Fruit fly (Drosophila melanogaster) whole organism, wandering third instar larva: ENCODE results near the gene CG34296.

Experiments
- Abd-B ChIP-seq: fragments of >200 bp; optimal IDR thresholded peaks from 2 replicates; lab custom pipeline; 2017; ENCODE audit warnings: missing biosample characterization, missing genetic modification characterization
- CG32264 ChIP-seq: fragments of 200-800 bp; sonication (Bioruptor generic); optimal IDR thresholded peaks from 2 replicates; lab custom pipeline; 2016; ENCODE audit warnings: missing biosample characterization, missing genetic modification characterization
- CG9705 ChIP-seq: fragments of 200-800 bp; sonication (Bioruptor generic); optimal IDR thresholded peaks from 2 replicates; lab custom pipeline; 2018; ENCODE audit warnings: missing biosample characterization, mild to moderate bottlenecking, missing genetic modification characterization
- CrebA ChIP-seq: fragments of 200-800 bp; sonication (Bioruptor generic); optimal IDR thresholded peaks from 2 replicates; lab custom pipeline; 2016; ENCODE audit warnings: missing biosample characterization, mild to moderate bottlenecking, missing genetic modification characterization, borderline replicate concordance
- Dfd ChIP-seq: fragments of >200 bp; optimal IDR thresholded peaks from 2 replicates; lab custom pipeline; 2017; ENCODE audit warnings: missing biosample characterization, missing genetic modification characterization
- Dif ChIP-seq: fragments of 200-275, 200-300 bp; sonication (Bioruptor generic); optimal IDR thresholded peaks from 2 replicates; lab custom pipeline; 2018; ENCODE audit warnings: missing biosample characterization, missing genetic modification characterization; ENCODE audit not compliant: partially characterized antibody
- GATAd ChIP-seq: sonication (Bioruptor generic); optimal IDR thresholded peaks from 2 replicates; lab custom pipeline; 2016; ENCODE audit warnings: missing biosample characterization, missing genetic modification characterization
- HLH106 ChIP-seq: fragments of 200-800 bp; optimal IDR thresholded peaks from 3 replicates; lab custom pipeline; 2019; ENCODE audit warnings: missing biosample characterization, mild to moderate bottlenecking, missing genetic modification characterization, moderate library complexity
- Hnf4 ChIP-seq: fragments of 200-800 bp; sonication (Bioruptor generic); optimal IDR thresholded peaks from 2 replicates; lab custom pipeline; 2016; ENCODE audit warnings: missing biosample characterization, mild to moderate bottlenecking, missing genetic modification characterization
- Hr78 ChIP-seq: fragments of >200 bp; optimal IDR thresholded peaks from 2 replicates; lab custom pipeline; 2017; ENCODE audit warnings: missing biosample characterization, missing genetic modification characterization
- Hr83 ChIP-seq: fragments of 200-300 bp; sonication (Bioruptor generic); optimal IDR thresholded peaks from 2 replicates; lab custom pipeline; 2016; ENCODE audit warnings: missing biosample characterization, mild to moderate bottlenecking, missing genetic modification characterization, moderate library complexity; ENCODE audit not compliant: poor library complexity, severe bottlenecking
- Jra ChIP-seq: sonication (Bioruptor generic); optimal IDR thresholded peaks from 2 replicates; lab custom pipeline; 2016; ENCODE audit warnings: missing biosample characterization, missing genetic modification characterization
- Mio ChIP-seq: sonication (Bioruptor generic); optimal IDR thresholded peaks from 2 replicates; lab custom pipeline; 2016; ENCODE audit warnings: missing biosample characterization, missing genetic modification characterization
- Myc ChIP-seq: fragments of >200 bp; optimal IDR thresholded peaks from 2 replicates; lab custom pipeline; 2017
- N ChIP-seq: fragments of >200 bp; optimal IDR thresholded peaks from 2 replicates; lab custom pipeline; 2018; ENCODE audit warnings: missing biosample characterization, missing external identifiers, missing genetic modification characterization
- OdsH ChIP-seq: fragments of 200-800 bp; sonication (Bioruptor generic); optimal IDR thresholded peaks from 2 replicates; lab custom pipeline; 2016; ENCODE audit warnings: missing biosample characterization, mild to moderate bottlenecking, missing genetic modification characterization
- Rel ChIP-seq, 2 experiments: fragments of 200-800 bp; sonication (Bioruptor generic) in 1 of 2; optimal IDR thresholded peaks; 2 replicates in 1 of 2; 3 replicates in 1 of 2; lab custom pipeline; 2016 to 2019; ENCODE audit warnings: mild to moderate bottlenecking in 2 of 2, missing biosample characterization in 2 of 2, missing genetic modification characterization in 2 of 2, moderate library complexity in 1 of 2
- Vsx2 ChIP-seq: fragments of 200-300, 225-300 bp; sonication (Bioruptor generic); optimal IDR thresholded peaks from 2 replicates; lab custom pipeline; 2018; ENCODE audit warnings: missing biosample characterization, missing genetic modification characterization; ENCODE audit not compliant: partially characterized antibody
- br ChIP-seq: fragments of 200-800 bp; sonication (Bioruptor generic); optimal IDR thresholded peaks from 2 replicates; lab custom pipeline; 2016; ENCODE audit warnings: missing biosample characterization, missing genetic modification characterization
- dl ChIP-seq, 2 experiments: fragments of 175-275, 200-275 bp in 1 of 2; fragments of 200-275 bp in 1 of 2; sonication (Bioruptor generic); optimal IDR thresholded peaks; lab custom pipeline; 2018; ENCODE audit warnings: mild to moderate bottlenecking in 2 of 2, missing biosample characterization in 2 of 2, missing genetic modification characterization in 2 of 2, moderate library complexity in 2 of 2; ENCODE audit not compliant: partially characterized antibody in 2 of 2, insufficient read depth in 1 of 2
- dsf ChIP-seq: sonication (Bioruptor generic); optimal IDR thresholded peaks from 2 replicates; lab custom pipeline; 2016; ENCODE audit warnings: missing biosample characterization, missing genetic modification characterization, borderline replicate concordance
- ey ChIP-seq: fragments of 200-800 bp; sonication (Bioruptor generic); optimal IDR thresholded peaks from 2 replicates; lab custom pipeline; 2016; ENCODE audit warnings: missing biosample characterization, missing genetic modification characterization
- foxo ChIP-seq, 2 experiments: fragments of 200-800 bp; sonication (Bioruptor generic); optimal IDR thresholded peaks; 2 replicates in 1 of 2; 3 replicates in 1 of 2; lab custom pipeline; 2016 to 2017; ENCODE audit warnings: missing biosample characterization in 2 of 2, missing genetic modification characterization in 2 of 2
- fru ChIP-seq: fragments of 200-800 bp; sonication (Bioruptor generic); optimal IDR thresholded peaks from 3 replicates; lab custom pipeline; 2016; ENCODE audit warnings: missing biosample characterization, mild to moderate bottlenecking, missing genetic modification characterization
- h ChIP-seq: fragments of 200-800 bp; sonication (Bioruptor generic); optimal IDR thresholded peaks from 3 replicates; lab custom pipeline; 2016; ENCODE audit warnings: missing biosample characterization, mild to moderate bottlenecking, missing genetic modification characterization
- jim ChIP-seq: fragments of 175-275, 200-325 bp; sonication (Bioruptor generic); optimal IDR thresholded peaks from 2 replicates; lab custom pipeline; 2016; ENCODE audit warnings: missing biosample characterization, mild to moderate bottlenecking, missing genetic modification characterization
- lola ChIP-seq: fragments of >200 bp; optimal IDR thresholded peaks from 2 replicates; lab custom pipeline; 2017; ENCODE audit warnings: missing biosample characterization, missing genetic modification characterization
- pan ChIP-seq: fragments of >200 bp; optimal IDR thresholded peaks from 2 replicates; lab custom pipeline; 2017
- rgr ChIP-seq: fragments of 200-800 bp; sonication (Bioruptor generic); optimal IDR thresholded peaks from 3 replicates; lab custom pipeline; 2016; ENCODE audit warnings: missing biosample characterization, mild to moderate bottlenecking, missing genetic modification characterization
- sage ChIP-seq: fragments of 200-800 bp; sonication (Bioruptor generic); optimal IDR thresholded peaks from 2 replicates; lab custom pipeline; 2016; ENCODE audit warnings: missing biosample characterization, mild to moderate bottlenecking, missing genetic modification characterization
- sv ChIP-seq: fragments of 200-800 bp; sonication (Bioruptor generic); optimal IDR thresholded peaks from 3 replicates; lab custom pipeline; 2016; ENCODE audit warnings: missing biosample characterization, missing genetic modification characterization
- usp ChIP-seq: fragments of >200 bp; optimal IDR thresholded peaks from 2 replicates; lab custom pipeline; 2017; ENCODE audit warnings: missing biosample characterization, missing genetic modification characterization
- woc ChIP-seq: sonication (Bioruptor generic); optimal IDR thresholded peaks from 2 replicates; lab custom pipeline; 2016; ENCODE audit warnings: missing biosample characterization, mild to moderate bottlenecking, missing genetic modification characterization

CG34296 gene

DNA sequence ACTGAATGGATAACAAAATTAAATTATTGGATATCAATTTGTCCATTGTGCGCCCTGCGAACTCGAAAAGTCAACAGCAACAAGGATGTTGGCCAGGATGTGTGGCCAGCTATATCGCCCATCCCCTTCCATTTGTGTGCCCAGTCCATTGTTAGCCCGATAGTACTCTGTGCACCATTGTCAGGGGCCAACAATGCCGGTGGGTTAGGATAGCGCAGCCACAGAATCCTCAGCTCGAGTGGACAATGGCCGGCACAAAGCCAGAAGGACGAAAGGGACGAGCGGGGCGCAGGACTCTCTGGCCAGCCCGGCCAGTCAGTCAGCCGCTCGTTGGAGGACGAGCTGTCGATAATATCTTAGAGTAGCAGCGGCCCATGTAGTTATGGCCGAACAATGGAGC, 24.5 kb upstream of the CG34296 start:
- TF ChIP-seq Rel (GFP tag; optimal IDR thresholded peaks at IDR 0.05; lab: Kevin White, UChicago) (no peak), Rel (tag; optimal IDR thresholded peaks at IDR 0.05; lab: Kevin White, UChicago) (no peak), lola (GFP tag; lab: Kevin White, UChicago) (no peak), GATAd (no peak), CrebA (no peak), rgr (GFP tag; lab: Kevin White, UChicago) (no peak), OdsH (GFP tag; lab: Kevin White, UChicago) (no peak), Myc (lab: Kevin White, UChicago) (no peak), N (no peak), dl (GFP tag; optimal IDR thresholded peaks at IDR 0.05; lab: Kevin White, UChicago; ENCODE audit: insufficient read depth in 1 of 2, partially characterized antibody in 2 of 2) (no peak), fru (GFP tag; lab: Kevin White, UChicago) (no peak), sv (GFP tag; lab: Kevin White, UChicago) (no peak), sage (no peak), Hnf4 (no peak), foxo (GFP tag; optimal IDR thresholded peaks at IDR 0.05; lab: Kevin White, UChicago) (no peak), usp (GFP tag; lab: Kevin White, UChicago) (no peak), woc (no peak), ey (no peak), Hr78 (GFP tag; lab: Kevin White, UChicago) (no peak)

DNA sequence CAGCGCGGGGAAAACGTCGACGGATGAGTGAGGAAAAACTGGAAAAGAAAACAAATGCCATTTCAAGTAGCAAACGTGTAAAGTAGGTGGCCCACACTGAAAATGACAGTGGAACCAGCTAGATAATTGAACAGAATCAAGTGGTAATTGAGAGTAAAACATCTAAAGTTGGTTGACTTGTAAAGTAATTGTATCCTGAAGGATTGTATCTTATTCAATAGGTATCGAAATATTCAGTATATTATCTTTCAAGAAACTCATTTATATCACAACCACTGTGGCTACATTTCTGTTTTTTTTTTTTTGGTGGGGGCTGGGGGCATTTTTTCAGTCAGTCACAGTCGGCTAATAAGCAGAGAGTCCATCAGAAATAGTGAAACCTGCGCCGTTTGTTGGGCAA, 23.1 kb upstream of the CG34296 start:
- TF ChIP-seq CrebA (no peak), Vsx2 (GFP tag; lab: Kevin White, UChicago) (no peak), dsf (GFP tag; lab: Kevin White, UChicago) (no peak), h (GFP tag; lab: Kevin White, UChicago) (no peak), CG32264 (no peak)

DNA sequence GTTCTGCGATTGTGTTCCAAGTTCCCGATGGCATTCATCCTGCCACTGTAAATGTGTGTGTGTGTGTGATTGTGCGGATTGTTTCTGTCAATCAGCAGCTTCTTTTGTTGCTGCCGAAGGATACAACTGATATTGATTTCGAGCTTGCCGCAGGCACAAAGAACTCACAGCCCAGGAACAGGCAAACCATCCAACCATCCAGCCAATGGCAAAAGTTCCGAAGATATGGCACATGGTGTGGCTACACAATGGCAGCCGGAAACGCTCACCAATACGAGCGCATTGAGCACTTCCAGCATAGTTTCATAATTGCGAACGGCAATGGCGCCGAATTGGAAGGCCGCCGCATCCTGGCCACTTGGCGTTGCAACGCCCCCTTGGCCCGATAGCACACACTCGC, 20.6 kb upstream of the CG34296 start:
- TF ChIP-seq foxo (GFP tag; optimal IDR thresholded peaks at IDR 0.05; lab: Kevin White, UChicago) (no peak), Hnf4 (no peak), sv (GFP tag; lab: Kevin White, UChicago) (no peak), Rel (GFP tag; optimal IDR thresholded peaks at IDR 0.05; lab: Kevin White, UChicago) (no peak), Rel (tag; optimal IDR thresholded peaks at IDR 0.05; lab: Kevin White, UChicago) (no peak), woc (no peak), HLH106 (no peak)

DNA sequence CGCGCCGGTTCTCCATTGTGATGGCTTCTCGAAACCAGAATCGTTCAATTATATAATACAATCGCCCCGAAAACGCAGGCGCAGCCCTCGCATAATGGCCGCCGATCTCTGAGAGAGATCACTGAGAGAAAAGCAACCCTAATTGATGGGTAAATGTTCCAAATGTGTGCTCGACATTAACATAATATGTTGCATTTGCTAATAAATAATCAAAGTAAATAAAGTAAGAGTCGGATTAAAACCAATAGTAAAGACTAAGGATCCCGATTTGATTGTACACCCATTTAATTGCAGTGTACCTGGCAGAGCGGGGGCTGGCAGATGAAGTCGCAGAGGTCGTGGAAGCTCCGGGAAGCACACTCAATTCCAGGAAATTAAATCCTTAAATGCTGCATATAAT, 17.8 kb upstream of the CG34296 start:
- TF ChIP-seq GATAd: no peak
- no peak for TF ChIP-seq usp (GFP tag; lab: Kevin White, UChicago)
- no peak for TF ChIP-seq jim
- TF ChIP-seq rgr (GFP tag; lab: Kevin White, UChicago): no peak
- TF ChIP-seq Hnf4: no peak
- TF ChIP-seq pan (lab: Kevin White, UChicago): no peak
- peak; percentile 45 for TF ChIP-seq HLH106
- no peak for TF ChIP-seq sage
- no peak for TF ChIP-seq OdsH (GFP tag; lab: Kevin White, UChicago)
- peak in 1 of 2 experiments; percentile 50 for TF ChIP-seq foxo (GFP tag; optimal IDR thresholded peaks at IDR 0.05; lab: Kevin White, UChicago)
- peak; percentile 47 for TF ChIP-seq fru (GFP tag; lab: Kevin White, UChicago)
- TF ChIP-seq br (GFP tag; lab: Kevin White, UChicago): peak; percentile 30
- peak; percentile 61 for TF ChIP-seq h (GFP tag; lab: Kevin White, UChicago)
- TF ChIP-seq dsf (GFP tag; lab: Kevin White, UChicago): no peak
- TF ChIP-seq ey: peak; percentile 34
- no peak for TF ChIP-seq Dfd (GFP tag; lab: Kevin White, UChicago)
- TF ChIP-seq Jra (GFP tag; lab: Kevin White, UChicago): no peak
- no peak for TF ChIP-seq lola (GFP tag; lab: Kevin White, UChicago)
- TF ChIP-seq CG32264: no peak

DNA sequence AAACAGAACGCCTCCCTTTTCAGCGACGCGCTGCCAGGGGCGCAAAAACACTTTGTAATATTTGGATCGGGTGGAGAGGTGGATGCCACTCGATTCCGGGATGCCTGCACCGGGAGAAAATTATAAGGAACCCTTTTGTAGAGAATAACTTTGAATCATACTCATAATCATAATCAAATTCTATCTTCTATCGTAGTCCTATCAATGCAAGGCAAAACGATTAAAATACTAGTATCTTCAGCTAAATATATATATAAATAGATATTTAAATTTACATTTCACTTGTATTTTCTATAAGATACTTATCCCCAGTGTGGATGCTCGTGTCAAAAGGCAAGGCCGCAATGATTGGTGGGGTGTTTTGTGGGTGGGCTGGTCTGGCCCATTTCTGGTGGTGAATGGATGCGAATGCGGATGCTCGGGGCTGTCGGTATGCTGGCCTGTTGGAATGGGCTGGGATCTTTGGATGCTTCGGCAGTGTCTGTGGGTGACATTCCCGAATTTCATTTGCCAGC, 16.5 kb upstream of the CG34296 start:
- peak in 1 of 2 experiments; percentile 6 for TF ChIP-seq foxo (GFP tag; optimal IDR thresholded peaks at IDR 0.05; lab: Kevin White, UChicago)
- TF ChIP-seq Hr78 (GFP tag; lab: Kevin White, UChicago): no peak
- TF ChIP-seq lola (GFP tag; lab: Kevin White, UChicago): no peak

DNA sequence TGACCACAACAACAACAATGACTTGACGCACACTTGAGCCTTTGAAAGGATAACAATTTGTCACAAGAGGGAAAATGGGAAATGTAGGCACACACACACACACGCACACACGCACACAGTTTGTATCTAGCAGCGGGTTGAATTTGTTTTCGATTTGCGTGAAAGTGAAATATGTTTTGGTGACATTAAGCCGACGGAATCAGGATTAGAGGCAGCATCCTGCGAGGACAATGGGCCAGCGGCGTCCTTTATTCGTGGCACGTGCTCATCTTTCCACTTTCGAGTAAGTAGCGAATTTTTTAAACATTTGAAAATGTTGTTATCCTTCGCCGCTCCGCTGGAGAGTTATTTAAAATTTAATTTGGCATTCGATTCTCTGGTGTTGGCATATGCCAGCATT, 15.1 kb upstream of the CG34296 start:
- TF ChIP-seq CG32264: no peak
- no peak for TF ChIP-seq Hr83 (GFP tag; lab: Kevin White, UChicago)
- no peak for TF ChIP-seq Dfd (GFP tag; lab: Kevin White, UChicago)
- TF ChIP-seq dl (GFP tag; optimal IDR thresholded peaks at IDR 0.05; lab: Kevin White, UChicago; ENCODE audit: insufficient read depth in 1 of 2, partially characterized antibody in 2 of 2): no peak
- no peak for TF ChIP-seq Mio (GFP tag; lab: Kevin White, UChicago)
- TF ChIP-seq sage: no peak
- TF ChIP-seq CG9705 (GFP tag; lab: Kevin White, UChicago): no peak
- no peak for TF ChIP-seq ey
- no peak for TF ChIP-seq br (GFP tag; lab: Kevin White, UChicago)
- no peak for TF ChIP-seq Dif (GFP tag; lab: Kevin White, UChicago)
- no peak for TF ChIP-seq jim
- no peak for TF ChIP-seq pan (lab: Kevin White, UChicago)
- TF ChIP-seq OdsH (GFP tag; lab: Kevin White, UChicago): no peak
- no peak for TF ChIP-seq fru (GFP tag; lab: Kevin White, UChicago)
- no peak for TF ChIP-seq lola (GFP tag; lab: Kevin White, UChicago)
- no peak for TF ChIP-seq N
- no peak for TF ChIP-seq CrebA
- no peak for TF ChIP-seq GATAd
- TF ChIP-seq Abd-B: no peak
- TF ChIP-seq dsf (GFP tag; lab: Kevin White, UChicago): no peak
